Fruit fly (Drosophila melanogaster) whole organism, embryonic: ENCODE measurements around the gene CG12723.

Experiments
- Awh ChIP-seq: fragments of 200-800 bp; sonication (Bioruptor generic); IDR thresholded peaks from 2 replicates; pipeline ENCODE4, ENCODE4 v1.3.6; 2022; ENCODE audit warnings: missing biosample characterization, missing genetic modification characterization
- CG10462 ChIP-seq: fragments of 200-800 bp; sonication (Bioruptor generic); optimal IDR thresholded peaks from 2 replicates; lab custom pipeline; 2016; ENCODE audit warnings: missing biosample characterization, missing genetic modification characterization
- CG13123 ChIP-seq: fragments of 200-800 bp; sonication (Bioruptor generic); optimal IDR thresholded peaks from 2 replicates; lab custom pipeline; 2016; ENCODE audit warnings: missing biosample characterization, missing genetic modification characterization
- CG15479 ChIP-seq: fragments of 200-800 bp; sonication (Bioruptor generic); optimal IDR thresholded peaks from 3 replicates; lab custom pipeline; 2019; ENCODE audit warnings: missing biosample characterization, mild to moderate bottlenecking, missing genetic modification characterization, moderate library complexity
- CG16815 ChIP-seq: fragments of 200-800 bp; sonication (Bioruptor generic); optimal IDR thresholded peaks from 3 replicates; lab custom pipeline; 2017; ENCODE audit warnings: missing biosample characterization, mild to moderate bottlenecking, missing genetic modification characterization
- CG17361 ChIP-seq: fragments of 200-800 bp; sonication (Bioruptor generic); IDR thresholded peaks from 3 replicates; pipeline ENCODE4 v1.3.6; 2022; ENCODE audit warnings: missing biosample characterization, missing genetic modification characterization
- CG1792 ChIP-seq: fragments of 200-800 bp; sonication (Bioruptor generic); optimal IDR thresholded peaks from 2 replicates; lab custom pipeline; 2016; ENCODE audit warnings: missing biosample characterization, missing genetic modification characterization
- CG2678 ChIP-seq: fragments of 200-800 bp; sonication (Bioruptor generic); optimal IDR thresholded peaks from 3 replicates; lab custom pipeline; 2019; ENCODE audit warnings: missing biosample characterization, mild to moderate bottlenecking, missing genetic modification characterization, moderate library complexity
- CG3163 ChIP-seq: fragments of 200-800 bp; sonication (Bioruptor generic); optimal IDR thresholded peaks from 3 replicates; lab custom pipeline; 2016; ENCODE audit warnings: missing biosample characterization, missing genetic modification characterization
- CG6791 ChIP-seq: fragments of 200-800 bp; sonication (Bioruptor generic); IDR thresholded peaks from 3 replicates; pipeline ENCODE4 v1.3.6; 2022; ENCODE audit warnings: missing biosample characterization, missing genetic modification characterization; ENCODE audit not compliant: partially characterized antibody
- CG6813 ChIP-seq: fragments of 200-800 bp; sonication (Bioruptor generic); optimal IDR thresholded peaks from 2 replicates; lab custom pipeline; 2017; ENCODE audit warnings: missing biosample characterization, missing genetic modification characterization, mild to moderate bottlenecking, moderate library complexity, missing genetic modification reagents
- CG6854 ChIP-seq: fragments of 200-800 bp; sonication (Bioruptor generic); optimal IDR thresholded peaks from 3 replicates; lab custom pipeline; 2017; ENCODE audit warnings: missing biosample characterization, mild to moderate bottlenecking, missing genetic modification characterization
- CG7357 ChIP-seq: fragments of 200-800 bp; sonication (Bioruptor generic); IDR thresholded peaks from 3 replicates; pipeline ENCODE4 v1.3.6; 2022; ENCODE audit warnings: missing biosample characterization, missing genetic modification characterization
- CG7987 ChIP-seq: fragments of 200-800 bp; sonication (Bioruptor generic); optimal IDR thresholded peaks from 2 replicates; lab custom pipeline; 2018; ENCODE audit warnings: missing biosample characterization, mild to moderate bottlenecking, missing genetic modification characterization, moderate library complexity
- CG8944 ChIP-seq: fragments of 200-800 bp; sonication (Bioruptor generic); optimal IDR thresholded peaks from 3 replicates; lab custom pipeline; 2016; ENCODE audit warnings: missing biosample characterization, missing genetic modification characterization
- CG9817 ChIP-seq: fragments of 200-800 bp; sonication (Bioruptor generic); optimal IDR thresholded peaks from 2 replicates; lab custom pipeline; 2018; ENCODE audit warnings: missing biosample characterization, mild to moderate bottlenecking, missing genetic modification characterization, moderate library complexity
- Chrac-16 ChIP-seq: fragments of 200-800 bp; sonication (Bioruptor generic); optimal IDR thresholded peaks from 3 replicates; lab custom pipeline; 2016; ENCODE audit warnings: missing biosample characterization, missing genetic modification characterization
- CkIIα-i1 ChIP-seq: fragments of 200-800 bp; sonication (Bioruptor generic); IDR thresholded peaks from 2 replicates; pipeline ENCODE4 v1.3.6; 2022; ENCODE audit warnings: missing biosample characterization, missing genetic modification characterization
- D ChIP-seq, 2 experiments: fragments of 200-800 bp in 1 of 2; fragments of >200 bp in 1 of 2; sonication (Bioruptor generic) in 1 of 2; optimal IDR thresholded peaks; 2 replicates in 1 of 2; 3 replicates in 1 of 2; lab custom pipeline; 2017; ENCODE audit warnings: mild to moderate bottlenecking in 1 of 2, missing biosample characterization in 1 of 2, missing genetic modification characterization in 1 of 2, missing genetic modification reagents in 1 of 2
- Dfd ChIP-seq, 2 experiments: fragments of >200 bp; optimal IDR thresholded peaks; 2 replicates each; lab custom pipeline; 2017; ENCODE audit warnings: missing biosample characterization in 2 of 2, missing genetic modification characterization in 2 of 2
- GATAe ChIP-seq: fragments of 200-800 bp; sonication (Bioruptor generic); conservative IDR thresholded peaks from 2 replicates; pipeline ENCODE4 v1.3.6; 2022; ENCODE audit warnings: missing biosample characterization, missing genetic modification characterization
- Hand ChIP-seq: fragments of 200-800 bp; sonication (Bioruptor generic); optimal IDR thresholded peaks from 2 replicates; lab custom pipeline; 2017; ENCODE audit warnings: mild to moderate bottlenecking, missing biosample characterization, missing genetic modification reagents, missing genetic modification characterization
- Meics ChIP-seq: fragments of 200-800 bp; sonication (Bioruptor generic); optimal IDR thresholded peaks from 2 replicates; lab custom pipeline; 2017; ENCODE audit warnings: missing biosample characterization, mild to moderate bottlenecking, missing genetic modification characterization
- Pdp1 ChIP-seq, 2 experiments: fragments of 200-800 bp; sonication (Bioruptor generic); optimal IDR thresholded peaks; 3 replicates each; lab custom pipeline; 2016; ENCODE audit warnings: missing biosample characterization in 2 of 2, missing genetic modification characterization in 2 of 2, mild to moderate bottlenecking in 1 of 2, moderate library complexity in 1 of 2
- Ptx1 ChIP-seq: fragments of 200-800 bp; sonication (Bioruptor generic); IDR thresholded peaks from 2 replicates; pipeline ENCODE4 v1.3.6; 2022; ENCODE audit warnings: missing biosample characterization, missing genetic modification characterization
- Ssrp ChIP-seq: fragments of 200-800 bp; sonication (Bioruptor generic); optimal IDR thresholded peaks from 2 replicates; lab custom pipeline; 2018; ENCODE audit warnings: missing biosample characterization, mild to moderate bottlenecking, missing genetic modification characterization, moderate library complexity
- Vsx1 ChIP-seq: fragments of 200-800 bp; sonication (Bioruptor generic); optimal IDR thresholded peaks from 2 replicates; lab custom pipeline; 2017; ENCODE audit warnings: missing biosample characterization, mild to moderate bottlenecking, missing genetic modification characterization, missing genetic modification reagents
- bab2 ChIP-seq: fragments of 200-800 bp; sonication (Bioruptor generic); optimal IDR thresholded peaks from 2 replicates; lab custom pipeline; 2016; ENCODE audit warnings: missing biosample characterization, missing genetic modification characterization
- ci ChIP-seq: fragments of 200-800 bp; sonication (Bioruptor generic); IDR thresholded peaks from 3 replicates; pipeline ENCODE4 v1.3.6; 2022; ENCODE audit warnings: missing biosample characterization, missing genetic modification characterization
- crp ChIP-seq, 2 experiments: fragments of 200-800 bp; sonication (Bioruptor generic); optimal IDR thresholded peaks; 2 replicates in 1 of 2; 3 replicates in 1 of 2; lab custom pipeline; 2017; ENCODE audit warnings: missing biosample characterization in 2 of 2, missing genetic modification characterization in 2 of 2, mild to moderate bottlenecking in 1 of 2, moderate library complexity in 1 of 2
- ems ChIP-seq: fragments of 200-800 bp; sonication (Bioruptor generic); optimal IDR thresholded peaks from 3 replicates; lab custom pipeline; 2016; ENCODE audit warnings: missing biosample characterization, missing genetic modification characterization
- en ChIP-seq: fragments of 200-800 bp; sonication (Bioruptor generic); optimal IDR thresholded peaks from 2 replicates; lab custom pipeline; 2016; ENCODE audit warnings: missing biosample characterization, missing genetic modification characterization
- exex ChIP-seq: fragments of 200-800 bp; sonication (Bioruptor generic); optimal IDR thresholded peaks from 4 replicates; lab custom pipeline; 2018; ENCODE audit warnings: missing biosample characterization, mild to moderate bottlenecking, missing genetic modification characterization, moderate library complexity
- gcm ChIP-seq: fragments of 200-800 bp; sonication (Bioruptor generic); optimal IDR thresholded peaks from 2 replicates; lab custom pipeline; 2019; ENCODE audit warnings: missing biosample characterization, mild to moderate bottlenecking, missing genetic modification characterization, moderate library complexity
- gcm2 ChIP-seq: fragments of 200-800 bp; sonication (Bioruptor generic); optimal IDR thresholded peaks from 2 replicates; lab custom pipeline; 2016; ENCODE audit warnings: missing biosample characterization, missing genetic modification characterization
- grn ChIP-seq: fragments of 200-800 bp; sonication (Bioruptor generic); optimal IDR thresholded peaks from 3 replicates; lab custom pipeline; 2017; ENCODE audit warnings: missing biosample characterization, missing genetic modification characterization
- mld ChIP-seq: fragments of 200-800 bp; sonication (Bioruptor generic); IDR thresholded peaks from 3 replicates; pipeline ENCODE4 v1.3.6; 2022; ENCODE audit warnings: missing biosample characterization, missing genetic modification characterization; ENCODE audit not compliant: partially characterized antibody
- nom ChIP-seq: fragments of 200-800 bp; sonication (Bioruptor generic); optimal IDR thresholded peaks from 2 replicates; lab custom pipeline; 2017; ENCODE audit warnings: missing biosample characterization, missing genetic modification characterization, mild to moderate bottlenecking, moderate library complexity, missing genetic modification reagents
- prd ChIP-seq, 3 experiments: fragments of >200 bp in 2 of 3; fragments of 200-800 bp in 1 of 3; sonication (Bioruptor generic) in 1 of 3; optimal IDR thresholded peaks in 2 of 3; IDR thresholded peaks in 1 of 3; 2 replicates in 2 of 3; 3 replicates in 1 of 3; pipeline versions ENCODE4 v1.3.6 to Lab custom; 2017 to 2022; ENCODE audit warnings: missing biosample characterization in 1 of 3, missing genetic modification characterization in 1 of 3
- sc ChIP-seq, 3 experiments: fragments of >200 bp in 2 of 3; fragments of 200-800 bp in 1 of 3; sonication (Bioruptor generic) in 1 of 3; optimal IDR thresholded peaks; 2 replicates in 2 of 3; 3 replicates in 1 of 3; lab custom pipeline; 2017; ENCODE audit warnings: mild to moderate bottlenecking in 1 of 3, missing biosample characterization in 1 of 3, missing genetic modification characterization in 1 of 3, missing genetic modification reagents in 1 of 3
- slbo ChIP-seq: fragments of 200-800 bp; sonication (Bioruptor generic); IDR thresholded peaks from 2 replicates; pipeline ENCODE4 v1.3.6; 2022; ENCODE audit warnings: missing biosample characterization, missing genetic modification characterization
- sr ChIP-seq: fragments of 200-800 bp; sonication (Bioruptor generic); IDR thresholded peaks from 3 replicates; pipeline ENCODE4 v1.3.6; 2022; ENCODE audit warnings: missing biosample characterization, missing genetic modification characterization
- tll ChIP-seq, 2 experiments: fragments of 200-800 bp in 1 of 2; fragments of >200 bp in 1 of 2; sonication (Bioruptor generic) in 1 of 2; optimal IDR thresholded peaks; 2 replicates each; lab custom pipeline; 2017 to 2019; ENCODE audit warnings: missing biosample characterization in 2 of 2, missing genetic modification characterization in 2 of 2, mild to moderate bottlenecking in 1 of 2, moderate library complexity in 1 of 2
- zfh2 ChIP-seq: fragments of 200-800 bp; sonication (Bioruptor generic); optimal IDR thresholded peaks from 2 replicates; lab custom pipeline; 2016; ENCODE audit warnings: missing biosample characterization, missing genetic modification characterization

Gene CG12723

DNA sequence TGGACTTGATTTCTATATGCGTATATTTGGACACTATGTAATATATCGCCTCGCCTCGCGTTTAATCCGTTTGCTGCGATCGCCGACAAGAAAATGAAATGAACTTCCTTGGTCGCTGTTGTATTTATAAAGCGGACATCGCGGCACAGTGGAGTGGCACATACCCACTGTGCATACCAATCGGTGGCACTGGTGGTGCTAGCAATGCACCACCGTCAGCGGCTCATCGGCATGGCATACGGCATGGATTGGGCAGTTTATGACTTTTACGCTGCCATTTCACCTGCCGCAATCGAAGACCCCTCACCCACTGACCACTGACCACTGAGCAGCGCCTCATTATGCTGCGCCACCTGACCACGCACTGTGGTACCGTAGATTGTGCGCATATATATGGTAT, at the start of gene CG12723:
TSS of gene CG12723 (minus strand) at position 101 of the 400 bp plus-strand sequence.
- 0 out of 2 replicates have a peak, but pooled peaks have one; percentile 14 for TF ChIP-seq Awh
- 0 out of 2 replicates have a peak, but pooled peaks have one; percentile 5 for TF ChIP-seq Ptx1 (GFP tag; lab: Robert Waterston, UW)
- no peak for TF ChIP-seq Meics (GFP tag; lab: Kevin White, UChicago)

DNA sequence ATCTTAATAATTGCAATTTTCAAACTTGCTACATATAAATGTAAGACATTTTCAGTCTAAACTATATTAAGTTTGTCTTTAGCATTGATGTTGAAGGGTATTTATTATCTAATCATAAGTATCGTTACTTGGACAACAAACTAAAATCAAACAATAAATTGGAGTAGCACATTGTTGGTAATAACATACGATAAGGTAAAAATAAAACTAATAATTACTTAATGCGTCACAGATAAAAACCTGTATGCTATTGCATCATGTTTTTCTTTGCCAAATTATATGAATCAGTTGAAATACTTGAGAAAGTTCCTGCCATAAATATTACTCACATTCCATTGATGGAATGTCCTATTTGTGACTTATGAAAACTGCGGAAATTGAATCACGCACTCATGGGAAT, 49.1 kb upstream of the CG12723 start:
- TF ChIP-seq Pdp1 (GFP tag; optimal IDR thresholded peaks at IDR 0.05; lab: Kevin White, UChicago) = peak in 1 of 2 experiments; percentile 16
- no peak for TF ChIP-seq ci (GFP tag; lab: Robert Waterston, UW)
- peak; percentile 56 for TF ChIP-seq exex (tag; lab: Kevin White, UChicago)
- no peak for TF ChIP-seq CG13123 (GFP tag; lab: Kevin White, UChicago)
- TF ChIP-seq Vsx1 = no peak

DNA sequence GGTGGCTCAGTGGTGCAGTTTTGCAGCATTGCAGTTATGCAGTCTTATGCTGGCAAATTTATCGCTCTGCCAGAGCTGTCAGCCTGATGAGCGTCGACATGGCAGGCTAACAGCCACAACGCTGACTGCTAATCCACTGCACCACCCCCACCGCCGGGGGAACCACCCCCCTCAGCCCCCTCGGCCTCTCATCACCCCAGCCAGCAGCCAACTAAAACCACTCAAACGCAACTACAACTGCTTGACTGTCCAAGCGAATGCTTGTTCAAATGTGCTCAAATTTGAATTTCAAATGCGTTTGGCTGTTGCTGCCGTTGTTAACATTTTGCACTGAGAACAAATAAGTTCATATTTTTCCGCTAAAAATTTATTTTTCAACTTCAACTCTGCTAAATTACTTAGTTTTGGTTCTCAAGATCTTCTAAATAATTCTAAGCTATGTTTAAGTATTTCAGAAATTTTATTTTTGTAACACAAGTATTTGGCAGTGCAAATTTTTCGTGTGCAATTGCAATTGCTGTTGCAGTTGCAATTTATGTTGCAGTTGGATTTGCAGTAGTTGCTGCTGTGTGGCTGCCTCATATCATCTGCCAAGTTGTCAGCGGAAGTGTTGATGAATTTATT, 46.7 kb upstream of the CG12723 start:
- TF ChIP-seq grn (no peak), CG6854 (GFP tag; lab: Kevin White, UChicago) (no peak), CG8944 (GFP tag; lab: Kevin White, UChicago) (no peak), Dfd (GFP tag; optimal IDR thresholded peaks at IDR 0.05; lab: Kevin White, UChicago) (no peak), CG7987 (GFP tag; lab: Kevin White, UChicago) (no peak), Ssrp (tag; lab: Kevin White, UChicago) (no peak), CG16815 (GFP tag; lab: Kevin White, UChicago) (no peak), nom (GFP tag; lab: Kevin White, UChicago) (no peak), slbo (no peak), gcm (GFP tag; lab: Kevin White, UChicago) (no peak), zfh2 (GFP tag; lab: Kevin White, UChicago) (no peak), en (GFP tag; lab: Kevin White, UChicago) (no peak), CG6791 (GFP tag; lab: Robert Waterston, UW) (no peak), Hand (GFP tag; lab: Kevin White, UChicago) (no peak), ems (no peak), CkIIα-i1 (GFP tag; lab: Robert Waterston, UW) (no peak), D (optimal IDR thresholded peaks at IDR 0.05; lab: Kevin White, UChicago) (no peak), D (GFP tag; optimal IDR thresholded peaks at IDR 0.05; lab: Kevin White, UChicago) (no peak), gcm2 (GFP tag; lab: Kevin White, UChicago) (no peak), mld (GFP tag; lab: Robert Waterston, UW) (no peak), Ptx1 (GFP tag; lab: Robert Waterston, UW) (no peak), prd (optimal IDR thresholded peaks at IDR 0.05; lab: Kevin White, UChicago) (no peak), prd (GFP tag; IDR thresholded peaks at IDR 0.05; lab: Robert Waterston, UW) (peak; percentile 52; the same call in 2 of the 3 replicates), bab2 (GFP tag; lab: Kevin White, UChicago) (no peak), CG17361 (0 out of 3 replicates have a peak, but pooled peaks have one; percentile 18), CG10462 (GFP tag; lab: Kevin White, UChicago) (no peak), CG2678 (tag; lab: Kevin White, UChicago) (peak; percentile 14), CG9817 (tag; lab: Kevin White, UChicago) (no peak), Chrac-16 (GFP tag; lab: Kevin White, UChicago) (no peak), sc (optimal IDR thresholded peaks at IDR 0.05; lab: Kevin White, UChicago) (no peak), sc (GFP tag; optimal IDR thresholded peaks at IDR 0.05; lab: Kevin White, UChicago) (no peak), CG7357 (GFP tag; lab: Robert Waterston, UW) (no peak), sr (GFP tag; lab: Robert Waterston, UW) (no peak), CG6813 (GFP tag; lab: Kevin White, UChicago) (no peak), CG3163 (GFP tag; lab: Kevin White, UChicago) (no peak), CG15479 (GFP tag; lab: Kevin White, UChicago) (peak; percentile 21), crp (GFP tag; optimal IDR thresholded peaks at IDR 0.05; lab: Kevin White, UChicago) (no peak), GATAe (GFP tag; lab: Robert Waterston, UW) (no peak), tll (GFP tag; optimal IDR thresholded peaks at IDR 0.05; lab: Kevin White, UChicago) (no peak), CG1792 (GFP tag; lab: Kevin White, UChicago) (no peak)
